Worm (Caenorhabditis elegans): ENCODE measurements around the gene glb-4.
"Not testable (repeated sequence)": the region's sequence is repeated elsewhere in the genome, so short reads cannot be mapped to it uniquely, and the experiment has no call there.

The glb-4 gene

ce11 chrII:11127364-11127763 is 16.4 kb upstream of the glb-4 start, which contains the start of gene F40F8.1:
F40F8.1 (plus strand) TSS chrII:11127664.
- TF ChIP-seq unc-62 (GFP tag; optimal IDR thresholded peaks at IDR 0.05) = no peak

- no peak for TF ChIP-seq unc-62 (GFP tag; optimal IDR thresholded peaks at IDR 0.05)
These were observed 15.4 kb upstream of the glb-4 start, which contains the start of the genes rps-9 and lsm-1 for ce11 chrII:11126312-11127000. rps-9 (minus strand) TSS chrII:11126362. lsm-1 (plus strand) TSS chrII:11126950.

DNA sequence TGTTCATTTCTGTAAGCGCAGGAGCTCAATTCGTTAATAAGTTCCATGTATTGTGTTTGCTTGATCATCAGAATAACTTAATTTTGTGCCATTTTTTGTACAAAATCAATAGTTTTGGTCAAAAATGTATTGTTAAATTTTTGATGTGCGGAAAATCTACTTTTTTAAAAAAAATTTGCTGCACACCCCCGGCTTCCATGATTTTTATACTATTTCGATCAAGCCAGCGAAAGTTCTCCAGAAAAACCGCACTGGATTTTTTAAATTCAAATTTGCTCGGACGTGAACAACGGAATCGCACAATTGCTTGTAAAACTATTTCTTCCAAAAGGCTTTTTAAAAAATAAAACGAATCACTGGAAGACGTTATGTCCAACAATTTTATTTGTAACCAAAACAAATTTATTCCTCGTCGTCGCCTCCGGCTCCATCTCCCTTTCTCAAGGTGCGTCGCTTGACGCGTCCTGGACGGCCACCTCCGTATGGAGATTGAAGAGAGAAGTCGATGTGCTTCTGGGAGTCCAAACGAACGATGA is 14.1 kb upstream of the glb-4 start:
- TF ChIP-seq unc-62 (GFP tag; optimal IDR thresholded peaks at IDR 0.05) = no peak

- not testable (repeated sequence) for TF ChIP-seq unc-62 (GFP tag; optimal IDR thresholded peaks at IDR 0.05)
These were observed 10.8 kb upstream of the glb-4 start, which contains the start of gene W10C6.2 for ce11 chrII:11121800-11122199. W10C6.2 (minus strand) TSS chrII:11121900.

DNA sequence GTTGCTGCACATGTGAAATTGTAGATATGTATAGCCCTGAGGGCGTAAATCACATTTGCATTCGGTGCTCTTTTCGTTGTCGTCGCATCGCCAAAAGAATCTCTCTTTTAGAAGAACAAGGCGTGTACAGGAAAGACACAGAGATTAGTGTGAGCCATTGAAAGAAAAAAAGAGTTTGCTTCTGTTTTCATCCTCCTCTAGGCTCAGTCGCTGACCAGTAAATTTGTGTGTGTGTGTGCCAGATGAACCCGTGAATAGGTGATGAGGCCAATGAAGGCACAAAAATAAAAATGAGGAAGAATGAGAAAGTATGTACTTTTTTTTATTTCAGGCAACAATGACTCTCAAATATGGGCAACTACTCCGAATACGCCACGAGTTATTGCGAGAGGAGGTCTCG is 1.4 kb upstream of the glb-4 start, which contains the start of gene mat-2:
Gene mat-2 (plus strand): TSS at position 301 of the 400 bp plus-strand sequence.
- no peak for TF ChIP-seq unc-62 (GFP tag; optimal IDR thresholded peaks at IDR 0.05)

ce11 chrII:11110419-11110818 is 588 bp downstream of the glb-4 start:
- TF ChIP-seq unc-62 (GFP tag; optimal IDR thresholded peaks at IDR 0.05) = no peak

DNA sequence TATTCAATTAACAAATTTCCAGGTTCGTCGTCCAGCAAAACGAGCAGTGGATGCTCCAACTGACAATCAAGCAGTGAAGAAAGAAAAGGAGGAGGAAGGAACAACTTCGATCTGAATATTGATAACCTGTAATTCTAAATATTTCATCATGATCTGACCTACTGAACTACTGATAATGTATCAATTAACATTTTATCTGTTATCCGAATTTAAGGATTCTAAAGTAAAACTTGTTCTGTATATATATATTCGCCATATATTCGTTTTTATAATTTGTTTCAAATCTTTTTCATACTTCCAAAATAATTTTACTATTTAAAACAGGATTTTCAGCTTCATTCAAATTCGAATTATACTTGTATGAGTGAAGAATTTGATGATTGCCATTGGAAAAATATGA is 3.2 kb downstream of the glb-4 start, which contains the start of gene apc-17:
Gene apc-17 (plus strand): TSS at position 301 of the 400 bp plus-strand sequence.
- no peak for TF ChIP-seq unc-62 (GFP tag; optimal IDR thresholded peaks at IDR 0.05)

DNA sequence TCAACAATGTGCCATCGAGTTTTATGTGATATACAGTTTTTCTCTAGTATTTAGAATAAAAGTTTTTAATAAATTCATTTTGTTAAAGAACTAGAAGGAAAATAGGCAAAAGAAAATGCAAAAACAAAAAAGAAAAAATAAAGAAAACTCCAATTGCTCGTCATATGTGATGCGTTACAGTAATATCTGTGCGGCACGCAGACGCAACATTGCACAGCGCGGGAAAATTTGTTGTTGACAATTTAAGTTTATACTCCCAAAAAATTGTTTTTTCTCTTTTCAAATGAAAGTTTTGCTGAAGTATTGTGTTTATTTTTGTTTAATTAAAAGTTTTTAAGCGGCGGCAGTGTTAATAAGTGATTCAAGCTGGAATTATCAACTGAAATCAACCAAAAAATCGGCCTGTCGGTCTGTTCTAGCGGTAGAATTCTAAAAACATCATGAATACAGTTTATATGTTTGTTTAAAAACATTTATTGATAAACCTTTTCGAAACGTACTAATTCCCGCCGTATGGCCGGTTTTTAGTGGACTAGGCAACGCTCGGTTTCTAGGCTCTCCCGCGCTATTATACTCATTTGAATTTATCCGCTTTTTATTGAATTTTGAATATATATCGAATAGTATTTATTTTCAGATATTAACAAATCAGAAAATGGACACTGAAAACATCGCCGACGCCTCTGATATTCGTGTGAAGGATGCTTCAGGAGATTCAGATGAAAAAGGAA is 4.9 kb downstream of the glb-4 start, which contains the start of gene nasp-1:
Gene nasp-1 (plus strand): TSS at position 632 of the 731 bp plus-strand sequence.
- TF ChIP-seq unc-62 (GFP tag; optimal IDR thresholded peaks at IDR 0.05) = no peak

ce11 chrII:11104162-11104561 is 6.8 kb downstream of the glb-4 start, which contains the start of gene C09H10.9:
C09H10.9 (plus strand) TSS chrII:11104462.
- no peak for TF ChIP-seq unc-62 (GFP tag; optimal IDR thresholded peaks at IDR 0.05)

DNA sequence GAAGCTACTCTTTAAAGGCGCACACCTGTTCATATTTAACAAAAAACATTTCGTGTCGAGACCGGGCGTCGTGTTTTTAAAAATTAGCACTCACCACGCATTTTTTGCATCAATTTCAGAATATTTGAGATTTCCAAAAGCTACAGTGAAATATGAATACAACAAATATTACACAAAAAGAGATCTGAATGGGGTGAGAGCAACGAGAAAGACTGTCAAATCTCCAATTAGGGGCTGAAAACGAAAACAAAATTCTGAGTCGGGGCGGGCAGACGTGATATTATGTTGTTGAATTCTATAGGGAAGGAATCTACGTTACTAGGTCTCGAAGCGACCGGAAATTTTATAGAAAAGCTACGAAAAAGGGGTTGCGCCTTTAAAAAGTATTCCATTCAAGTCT is 7.3 kb downstream of the glb-4 start, which contains the start of gene C09H10.5:
Gene C09H10.5 (minus strand): TSS at position 101 of the 400 bp plus-strand sequence.
- no peak for TF ChIP-seq unc-62 (GFP tag; optimal IDR thresholded peaks at IDR 0.05)

DNA sequence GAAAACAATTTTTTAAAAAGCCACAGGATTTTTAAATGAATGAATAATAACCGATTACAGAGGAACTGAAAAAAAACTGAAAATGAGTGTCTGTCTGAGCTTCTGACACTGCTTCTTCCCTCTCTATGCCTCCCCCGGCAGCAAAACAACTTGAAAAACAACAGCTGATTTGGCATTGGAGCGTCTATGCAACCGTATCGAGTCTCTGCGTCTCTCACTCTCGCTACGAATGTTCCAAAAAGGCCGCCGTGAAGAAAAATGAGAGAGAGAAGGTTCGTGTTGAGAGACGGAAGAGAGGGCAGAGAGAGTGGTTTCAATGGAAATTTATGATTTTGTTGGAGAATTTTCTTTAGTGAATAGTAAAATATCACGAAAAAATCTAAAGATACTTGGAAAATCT is 8.0 kb downstream of the glb-4 start:
- no peak for TF ChIP-seq unc-62 (GFP tag; optimal IDR thresholded peaks at IDR 0.05)

DNA sequence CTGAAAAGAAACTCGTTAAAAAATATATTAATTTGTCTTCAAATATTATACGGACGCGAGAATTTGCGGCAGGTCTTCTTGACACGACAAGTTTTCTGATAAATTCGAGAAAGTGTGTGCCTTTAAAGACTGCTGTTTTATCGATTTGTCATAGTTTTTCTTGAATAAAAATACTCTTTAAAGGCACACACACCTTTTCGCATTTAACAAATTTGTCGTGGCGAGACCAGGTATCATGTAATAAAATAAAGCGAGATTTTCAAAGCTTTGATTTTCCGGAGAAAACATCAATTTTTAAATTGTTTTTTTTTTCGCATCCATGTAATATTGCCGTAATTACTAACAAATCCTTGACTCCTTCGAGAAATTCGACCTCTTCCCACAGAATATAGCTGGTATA is 9.8 kb downstream of the glb-4 start:
- no peak for TF ChIP-seq unc-62 (GFP tag; optimal IDR thresholded peaks at IDR 0.05)

DNA sequence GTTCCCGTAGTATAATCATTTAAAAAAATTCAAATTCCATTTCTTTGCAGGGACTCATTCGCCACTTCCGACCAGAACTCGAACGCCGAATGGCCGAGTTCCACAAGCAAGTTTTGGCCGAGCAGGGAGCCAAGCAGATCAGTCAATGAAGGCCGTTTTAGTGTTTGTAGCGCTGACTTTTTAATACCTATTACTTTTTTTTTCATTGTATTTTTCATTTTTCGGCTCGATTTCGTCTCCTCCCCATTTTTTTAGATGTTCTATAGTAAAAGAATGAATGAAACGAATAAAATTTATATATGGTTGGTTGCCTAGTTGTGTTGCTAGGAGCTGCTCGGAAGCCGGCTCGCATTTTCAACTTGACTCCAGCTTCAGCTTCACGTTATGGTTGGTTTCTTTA is 11.2 kb downstream of the glb-4 start, which contains the start of gene C09H10.4:
Gene C09H10.4 (plus strand): TSS at position 301 of the 400 bp plus-strand sequence.
- TF ChIP-seq unc-62 (GFP tag; optimal IDR thresholded peaks at IDR 0.05) = no peak

- TF ChIP-seq unc-62 (GFP tag; optimal IDR thresholded peaks at IDR 0.05) = no peak
These were observed 13.7 kb downstream of the glb-4 start, which contains the start of the genes rpl-36.A and nuo-1 for ce11 chrII:11097154-11097887. rpl-36.A (minus strand) TSS chrII:11097204. nuo-1 (plus strand) TSS chrII:11097837.

- no peak for TF ChIP-seq unc-62 (GFP tag; optimal IDR thresholded peaks at IDR 0.05)
These were observed 14.8 kb downstream of the glb-4 start, which contains the start of gene nbs-1 for ce11 chrII:11096233-11096632. nbs-1 (minus strand) TSS chrII:11096478.

All from whole organism, dauer.